Fruit fly (Drosophila melanogaster) whole organism, pupa: ENCODE data around the gene sip3.
A peak's percentile ranks its signal among the peaks of the same experiment; 100 is the strongest.

ENCODE experiments used
- CG34367 ChIP-seq: fragments of 200-800 bp; sonication (Bioruptor generic); optimal IDR thresholded peaks from 2 replicates; lab custom pipeline; 2018; ENCODE audit warnings: missing biosample characterization, mild to moderate bottlenecking, missing genetic modification characterization
- EcR ChIP-seq: fragments of 200-800 bp; sonication (Bioruptor generic); optimal IDR thresholded peaks from 3 replicates; lab custom pipeline; 2019; ENCODE audit warnings: missing biosample characterization, missing genetic modification characterization, mild to moderate bottlenecking, moderate library complexity, missing genetic modification reagents
- Ets98B ChIP-seq: fragments of 200-800 bp; sonication (Bioruptor generic); IDR thresholded peaks from 2 replicates; pipeline ENCODE4 v1.3.6; 2022; ENCODE audit warnings: missing biosample characterization, missing genetic modification characterization
- Snoo ChIP-seq: fragments of 200-800 bp; sonication (Bioruptor generic); optimal IDR thresholded peaks from 3 replicates; lab custom pipeline; 2017; ENCODE audit warnings: missing biosample characterization, mild to moderate bottlenecking, missing genetic modification characterization, inconsistent platforms
- gl ChIP-seq: fragments of 200-800 bp; sonication (Bioruptor generic); optimal IDR thresholded peaks from 2 replicates; lab custom pipeline; 2018; ENCODE audit warnings: missing biosample characterization, mild to moderate bottlenecking, missing genetic modification characterization

dm6 chr3R:31761529-31762009 is 10.4 kb upstream of the sip3 start, which contains the start of gene Smvt:
- TF ChIP-seq Snoo (tag; lab: Kevin White, UChicago) = no peak
- no peak for TF ChIP-seq gl (tag; lab: Kevin White, UChicago)
- TF ChIP-seq EcR (GFP tag; lab: Kevin White, UChicago) = peak; percentile 45
- TF ChIP-seq Ets98B = no peak
- no peak for TF ChIP-seq CG34367 (tag; lab: Kevin White, UChicago)
